Fruit fly (Drosophila melanogaster) whole organism, embryonic: Measurements from ENCODE around the gene Atac2.

Experiments
- Atf-2 ChIP-seq: fragments of 200-800 bp; sonication (Bioruptor generic); optimal IDR thresholded peaks from 2 replicates; lab custom pipeline; 2016; ENCODE audit warnings: missing biosample characterization, missing genetic modification characterization
- B-H1 ChIP-seq: fragments of 200-800 bp; sonication (Bioruptor generic); IDR thresholded peaks from 3 replicates; pipeline ENCODE4 v1.3.6; 2022; ENCODE audit warnings: missing biosample characterization, missing genetic modification characterization
- B-H2 ChIP-seq: fragments of 200-800 bp; sonication (Bioruptor generic); optimal IDR thresholded peaks from 2 replicates; lab custom pipeline; 2018; ENCODE audit warnings: missing biosample characterization, mild to moderate bottlenecking, missing genetic modification characterization
- CG11695 ChIP-seq: fragments of 200-800 bp; sonication (Bioruptor generic); IDR thresholded peaks from 3 replicates; pipeline ENCODE4 v1.3.6; 2022; ENCODE audit warnings: missing biosample characterization, missing genetic modification characterization
- CG12744 ChIP-seq: fragments of 200-800 bp; sonication (Bioruptor generic); optimal IDR thresholded peaks from 2 replicates; lab custom pipeline; 2016; ENCODE audit warnings: missing biosample characterization, missing genetic modification characterization
- CG13424 ChIP-seq: fragments of 200-800 bp; sonication (Bioruptor generic); optimal IDR thresholded peaks from 2 replicates; lab custom pipeline; 2019; ENCODE audit warnings: missing biosample characterization, mild to moderate bottlenecking, missing genetic modification characterization, moderate library complexity
- CG13894 ChIP-seq: fragments of 200-800 bp; sonication (Bioruptor generic); optimal IDR thresholded peaks from 3 replicates; lab custom pipeline; 2018; ENCODE audit warnings: missing biosample characterization, mild to moderate bottlenecking, missing genetic modification characterization, moderate library complexity
- CG14667 ChIP-seq: fragments of 200-800 bp; sonication (Bioruptor generic); IDR thresholded peaks from 2 replicates; pipeline ENCODE4 v1.3.6; 2022; ENCODE audit warnings: missing biosample characterization, missing genetic modification characterization
- CG14965 ChIP-seq: fragments of 200-800 bp; sonication (Bioruptor generic); optimal IDR thresholded peaks from 2 replicates; lab custom pipeline; 2016; ENCODE audit warnings: missing biosample characterization, missing genetic modification characterization, borderline replicate concordance
- CG17359 ChIP-seq: fragments of 200-800 bp; sonication (Bioruptor generic); optimal IDR thresholded peaks from 3 replicates; lab custom pipeline; 2018; ENCODE audit warnings: missing biosample characterization, mild to moderate bottlenecking, missing genetic modification characterization, moderate library complexity
- CG17385 ChIP-seq: fragments of 200-800 bp; sonication (Bioruptor generic); optimal IDR thresholded peaks from 3 replicates; lab custom pipeline; 2018; ENCODE audit warnings: missing biosample characterization, mild to moderate bottlenecking, missing genetic modification characterization
- CG31365 ChIP-seq: fragments of 200-800 bp; sonication (Bioruptor generic); optimal IDR thresholded peaks from 2 replicates; lab custom pipeline; 2018; ENCODE audit warnings: missing biosample characterization, mild to moderate bottlenecking, missing genetic modification characterization
- CG31388 ChIP-seq: fragments of 200-800 bp; sonication (Bioruptor generic); optimal IDR thresholded peaks from 2 replicates; lab custom pipeline; 2016; ENCODE audit warnings: missing biosample characterization, missing genetic modification characterization
- CG4282 ChIP-seq: fragments of 200-800 bp; sonication (Bioruptor generic); optimal IDR thresholded peaks from 2 replicates; lab custom pipeline; 2016; ENCODE audit warnings: missing biosample characterization, missing genetic modification characterization
- CG43689 ChIP-seq: fragments of 200-800 bp; sonication (Bioruptor generic); IDR thresholded peaks from 2 replicates; pipeline ENCODE4 v1.3.6; 2022; ENCODE audit warnings: missing biosample characterization, missing genetic modification characterization
- CG4424 ChIP-seq: fragments of 200-800 bp; sonication (Bioruptor generic); optimal IDR thresholded peaks from 3 replicates; lab custom pipeline; 2016; ENCODE audit warnings: missing biosample characterization, missing genetic modification characterization
- CG5245 ChIP-seq: fragments of 200-800 bp; sonication (Bioruptor generic); optimal IDR thresholded peaks from 3 replicates; lab custom pipeline; 2016; ENCODE audit warnings: missing biosample characterization, missing genetic modification characterization
- CG6254 ChIP-seq: fragments of 200-800 bp; sonication (Bioruptor generic); optimal IDR thresholded peaks from 3 replicates; lab custom pipeline; 2017; ENCODE audit warnings: mild to moderate bottlenecking, missing biosample characterization, missing genetic modification reagents, missing genetic modification characterization
- CG8281 ChIP-seq: fragments of 200-800 bp; sonication (Bioruptor generic); optimal IDR thresholded peaks from 2 replicates; lab custom pipeline; 2018; ENCODE audit warnings: missing biosample characterization, mild to moderate bottlenecking, missing genetic modification characterization, moderate library complexity
- CG8478 ChIP-seq: fragments of >200 bp; optimal IDR thresholded peaks from 2 replicates; lab custom pipeline; 2018
- CG9215 ChIP-seq: fragments of 200-800 bp; sonication (Bioruptor generic); IDR thresholded peaks from 2 replicates; pipeline ENCODE4 v1.3.6; 2022; ENCODE audit warnings: missing biosample characterization, missing genetic modification characterization
- CG9876 ChIP-seq: fragments of 200-800 bp; sonication (Bioruptor generic); optimal IDR thresholded peaks from 2 replicates; lab custom pipeline; 2016; ENCODE audit warnings: missing biosample characterization, missing genetic modification characterization
- CTCF ChIP-seq: fragments of 200-800 bp; sonication (Bioruptor generic); optimal IDR thresholded peaks from 2 replicates; lab custom pipeline; 2017; ENCODE audit warnings: missing biosample characterization, mild to moderate bottlenecking, missing genetic modification characterization, moderate library complexity
- Dek ChIP-seq: fragments of 200-800 bp; sonication (Bioruptor generic); optimal IDR thresholded peaks from 3 replicates; lab custom pipeline; 2019; ENCODE audit warnings: missing biosample characterization, mild to moderate bottlenecking, missing genetic modification characterization, moderate library complexity
- Dip2 ChIP-seq: fragments of 200-800 bp; sonication (Bioruptor generic); IDR thresholded peaks from 2 replicates; pipeline ENCODE4 v1.3.6; 2022; ENCODE audit warnings: missing biosample characterization, missing genetic modification characterization
- Dp ChIP-seq: fragments of 200-800 bp; sonication (Bioruptor generic); optimal IDR thresholded peaks from 2 replicates; lab custom pipeline; 2018; ENCODE audit warnings: missing biosample characterization, mild to moderate bottlenecking, missing genetic modification characterization, moderate library complexity
- Ets97D ChIP-seq: fragments of 200-800 bp; sonication (Bioruptor generic); optimal IDR thresholded peaks from 3 replicates; lab custom pipeline; 2016; ENCODE audit warnings: missing biosample characterization, missing genetic modification characterization
- Fer1 ChIP-seq: fragments of 200-800 bp; sonication (Bioruptor generic); optimal IDR thresholded peaks from 2 replicates; lab custom pipeline; 2017; ENCODE audit warnings: missing biosample characterization, mild to moderate bottlenecking, missing genetic modification characterization
- HmgD ChIP-seq: fragments of 200-800 bp; sonication (Bioruptor generic); optimal IDR thresholded peaks from 3 replicates; lab custom pipeline; 2016; ENCODE audit warnings: missing biosample characterization, missing genetic modification characterization
- Lim3 ChIP-seq: fragments of 200-800 bp; sonication (Bioruptor generic); IDR thresholded peaks from 2 replicates; pipeline ENCODE4 v1.3.6; 2022; ENCODE audit warnings: missing biosample characterization, missing genetic modification characterization
- Lpt ChIP-seq: fragments of >200 bp; optimal IDR thresholded peaks from 2 replicates; lab custom pipeline; 2018; ENCODE audit warnings: missing biosample characterization, missing genetic modification characterization
- NC2α ChIP-seq: fragments of 200-800 bp; sonication (Bioruptor generic); optimal IDR thresholded peaks from 2 replicates; lab custom pipeline; 2016; ENCODE audit warnings: missing biosample characterization, missing genetic modification characterization
- Opbp ChIP-seq: fragments of 200-800 bp; sonication (Bioruptor generic); IDR thresholded peaks from 3 replicates; pipeline ENCODE4 v1.3.6; 2022; ENCODE audit warnings: missing biosample characterization, missing genetic modification characterization; ENCODE audit not compliant: partially characterized antibody
- Sox102F ChIP-seq: fragments of 200-800 bp; sonication (Bioruptor generic); optimal IDR thresholded peaks from 2 replicates; lab custom pipeline; 2018; ENCODE audit warnings: missing biosample characterization, mild to moderate bottlenecking, missing genetic modification characterization, moderate library complexity
- TFAM ChIP-seq: fragments of 200-800 bp; sonication (Bioruptor generic); optimal IDR thresholded peaks from 2 replicates; lab custom pipeline; 2017; ENCODE audit warnings: missing biosample characterization, missing genetic modification characterization, inconsistent platforms
- Tbp ChIP-seq: fragments of >200 bp; optimal IDR thresholded peaks from 2 replicates; lab custom pipeline; 2018; ENCODE audit warnings: missing biosample characterization, missing genetic modification characterization
- bcd ChIP-seq: fragments of 200-800 bp; sonication (Bioruptor generic); optimal IDR thresholded peaks from 2 replicates; lab custom pipeline; 2017; ENCODE audit warnings: missing biosample characterization, mild to moderate bottlenecking, missing genetic modification characterization
- gem ChIP-seq: fragments of 200-800 bp; sonication (Bioruptor generic); optimal IDR thresholded peaks from 2 replicates; lab custom pipeline; 2019; ENCODE audit warnings: missing biosample characterization, mild to moderate bottlenecking, missing genetic modification characterization, moderate library complexity
- gsb ChIP-seq: fragments of 200-800 bp; sonication (Bioruptor generic); IDR thresholded peaks from 2 replicates; pipeline ENCODE4 v1.3.6; 2022; ENCODE audit warnings: missing biosample characterization, missing genetic modification characterization
- lab ChIP-seq: fragments of 200-800 bp; sonication (Bioruptor generic); optimal IDR thresholded peaks from 3 replicates; lab custom pipeline; 2017; ENCODE audit warnings: missing biosample characterization, missing genetic modification characterization, mild to moderate bottlenecking, moderate library complexity, missing genetic modification reagents
- lov ChIP-seq, 2 experiments: fragments of 200-800 bp in 1 of 2; fragments of >200 bp in 1 of 2; sonication (Bioruptor generic) in 1 of 2; IDR thresholded peaks in 1 of 2; optimal IDR thresholded peaks in 1 of 2; 2 replicates in 1 of 2; 3 replicates in 1 of 2; pipeline versions ENCODE4 v1.3.6 to Lab custom; 2017 to 2022; ENCODE audit warnings: missing biosample characterization in 1 of 2, missing genetic modification characterization in 1 of 2
- ro ChIP-seq: fragments of 200-800 bp; sonication (Bioruptor generic); IDR thresholded peaks from 2 replicates; pipeline ENCODE4 v1.3.6; 2022; ENCODE audit warnings: missing biosample characterization, missing genetic modification characterization
- row ChIP-seq: fragments of 200-800 bp; sonication (Bioruptor generic); IDR thresholded peaks from 3 replicates; pipeline ENCODE4 v1.3.6; 2022; ENCODE audit warnings: missing biosample characterization, missing genetic modification characterization
- sd ChIP-seq: fragments of 200-800 bp; sonication (Bioruptor generic); optimal IDR thresholded peaks from 3 replicates; lab custom pipeline; 2018; ENCODE audit warnings: missing biosample characterization, mild to moderate bottlenecking, missing genetic modification characterization, moderate library complexity
- stwl ChIP-seq: fragments of 200-800 bp; sonication (Bioruptor generic); optimal IDR thresholded peaks from 3 replicates; lab custom pipeline; 2018; ENCODE audit warnings: missing biosample characterization, mild to moderate bottlenecking, missing genetic modification characterization, moderate library complexity
- yki ChIP-seq: fragments of >200 bp; optimal IDR thresholded peaks from 3 replicates; lab custom pipeline; 2018

The Atac2 gene

DNA sequence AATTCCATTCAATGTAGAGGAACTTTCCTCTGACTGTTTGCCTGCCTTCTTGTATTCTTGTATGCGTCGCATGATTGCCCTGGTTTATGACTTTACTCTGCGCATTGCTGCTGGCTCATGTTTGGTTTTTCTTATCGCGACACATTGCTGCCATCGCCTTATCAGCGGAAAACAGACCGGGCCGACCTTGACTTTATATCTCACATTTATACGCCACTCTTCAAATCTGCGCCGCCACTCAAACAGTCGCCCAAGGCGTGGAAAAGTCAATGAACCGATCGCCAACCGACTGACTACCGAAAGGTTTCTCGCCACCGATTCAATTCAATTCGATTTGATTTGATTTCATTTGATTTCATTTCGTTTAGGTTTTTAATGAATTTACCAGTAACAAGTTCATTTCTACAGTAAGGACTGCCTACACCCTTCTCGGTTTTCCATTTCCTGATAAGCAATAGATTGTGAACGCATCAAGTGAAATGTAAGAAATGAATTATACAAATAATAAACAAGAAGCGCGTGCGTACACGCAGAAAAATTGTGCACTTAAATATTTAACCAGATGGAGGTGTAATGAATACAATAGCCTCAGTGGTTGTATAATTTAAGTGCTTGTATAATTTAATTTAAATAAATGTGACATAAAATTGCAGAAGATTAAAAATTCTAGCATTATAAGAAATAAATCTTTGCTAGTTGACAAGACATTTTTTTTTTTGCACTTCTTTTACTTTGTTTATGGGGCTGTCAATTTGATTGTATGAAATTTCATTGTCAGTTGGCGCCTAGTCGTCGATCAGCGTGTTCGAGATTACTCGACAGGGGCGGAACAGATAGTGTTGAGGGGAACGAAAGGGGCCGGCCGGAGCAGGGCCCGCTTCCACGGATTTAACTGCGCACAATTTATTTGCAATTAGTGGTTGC lies 45.6 kb downstream of the Atac2 start (continued):
- no peak for TF ChIP-seq Atf-2 (GFP tag; lab: Kevin White, UChicago)
- no peak for TF ChIP-seq CG14667 (GFP tag; lab: Robert Waterston, UW)
- no peak for TF ChIP-seq CG9215
- TF ChIP-seq CG8478 (lab: Kevin White, UChicago) = no peak
- no peak for TF ChIP-seq Lim3
- no peak for TF ChIP-seq CG8281 (tag; lab: Kevin White, UChicago)
- TF ChIP-seq row (GFP tag; lab: Robert Waterston, UW) = peak; percentile 73
- no peak for TF ChIP-seq Fer1 (GFP tag; lab: Kevin White, UChicago)
- no peak for TF ChIP-seq gsb (GFP tag; lab: Robert Waterston, UW)
- TF ChIP-seq CTCF (GFP tag; lab: Kevin White, UChicago) = no peak
- no peak for TF ChIP-seq CG13424
- TF ChIP-seq lov (optimal IDR thresholded peaks at IDR 0.05; lab: Kevin White, UChicago) = no peak
- no peak for TF ChIP-seq lov (GFP tag; IDR thresholded peaks at IDR 0.05; lab: Robert Waterston, UW)
- TF ChIP-seq CG31365 (tag; lab: Kevin White, UChicago) = no peak
- TF ChIP-seq Opbp (GFP tag; lab: Robert Waterston, UW) = peak; percentile 45; the same call in 1 of the 3 replicates
- TF ChIP-seq CG6254 (GFP tag; lab: Kevin White, UChicago) = no peak
- TF ChIP-seq Sox102F (GFP tag; lab: Kevin White, UChicago) = peak; percentile 58
- no peak for TF ChIP-seq CG43689 (GFP tag; lab: Robert Waterston, UW)
- peak; percentile 46 for TF ChIP-seq bcd (GFP tag; lab: Kevin White, UChicago)
- TF ChIP-seq Dp = no peak
- no peak for TF ChIP-seq CG17359 (tag; lab: Kevin White, UChicago)
- no peak for TF ChIP-seq CG9876 (GFP tag; lab: Kevin White, UChicago)
- no peak for TF ChIP-seq CG12744 (GFP tag; lab: Kevin White, UChicago)
- no peak for TF ChIP-seq CG4282 (GFP tag; lab: Kevin White, UChicago)
- peak; percentile 73 for TF ChIP-seq gem (tag; lab: Kevin White, UChicago)
- no peak for TF ChIP-seq Ets97D
- no peak for TF ChIP-seq CG14965
- peak; percentile 8 for TF ChIP-seq CG17385 (GFP tag; lab: Kevin White, UChicago)
- TF ChIP-seq CG31388 (GFP tag; lab: Kevin White, UChicago) = no peak
- peak; percentile 22 for TF ChIP-seq Dek
- no peak for TF ChIP-seq B-H1 (GFP tag; lab: Robert Waterston, UW)
- TF ChIP-seq stwl (tag; lab: Kevin White, UChicago) = no peak
- no peak for TF ChIP-seq HmgD (GFP tag; lab: Kevin White, UChicago)
- peak; percentile 85 for TF ChIP-seq sd
- no peak for TF ChIP-seq ro (GFP tag; lab: Robert Waterston, UW)
- TF ChIP-seq CG4424 (GFP tag; lab: Kevin White, UChicago) = peak; percentile 13
- TF ChIP-seq yki (lab: Kevin White, UChicago) = no peak
- TF ChIP-seq Tbp (GFP tag; lab: Kevin White, UChicago) = no peak
- TF ChIP-seq B-H2 = no peak
- TF ChIP-seq Dip2 (GFP tag; lab: Robert Waterston, UW) = no peak
- TF ChIP-seq Lpt = no peak
- peak; percentile 42 for TF ChIP-seq lab
- no peak for TF ChIP-seq CG11695 (GFP tag; lab: Robert Waterston, UW)
- no peak for TF ChIP-seq NC2α (GFP tag; lab: Kevin White, UChicago)
- TF ChIP-seq CG5245 (GFP tag; lab: Kevin White, UChicago) = no peak
- no peak for TF ChIP-seq CG13894 (tag; lab: Kevin White, UChicago)
- no peak for TF ChIP-seq TFAM (GFP tag; lab: Kevin White, UChicago)
- TF ChIP-seq, all 482 proteins: peak for 123
